Worm (Caenorhabditis elegans) whole organism, L4 larva: ENCODE data around the gene faah-2.
A peak's percentile ranks its signal among the peaks of the same experiment; 100 is the strongest.

ENCODE experiments used
- F26F4.8 ChIP-seq: fragments of 200-800 bp; sonication (Bioruptor generic); conservative IDR thresholded peaks from 2 replicates; pipeline ENCODE4 v1.3.6; 2022; ENCODE audit warnings: missing genetic modification characterization, missing compliant biosample characterization
- R02D3.7 ChIP-seq: fragments of 150-350 bp; sonication (generic microtip); optimal IDR thresholded peaks from 3 replicates; lab custom pipeline; 2014; ENCODE audit warnings: missing biosample characterization, missing genetic modification characterization
- Y105C5A.15 ChIP-seq: fragments of 200-800 bp; sonication (Bioruptor generic); IDR thresholded peaks from 2 replicates; pipeline ENCODE4 v1.3.6; 2022; ENCODE audit warnings: missing genetic modification characterization, missing compliant biosample characterization
- Y5F2A.4 ChIP-seq: fragments of 200-800 bp; sonication (Bioruptor generic); optimal IDR thresholded peaks from 2 replicates; lab custom pipeline; 2018; ENCODE audit warnings: mild to moderate bottlenecking, missing genetic modification characterization, missing compliant biosample characterization
- ZK546.5 ChIP-seq, 2 experiments: sonication (generic microtip); optimal IDR thresholded peaks; 2 replicates each; lab custom pipeline; 2017; ENCODE audit warnings: missing biosample characterization in 2 of 2, missing genetic modification characterization in 2 of 2
- ama-1 ChIP-seq: fragments of 150-350 bp; optimal IDR thresholded peaks from 2 replicates; lab custom pipeline; 2014; ENCODE audit warnings: inconsistent platforms, mixed read lengths
- ceh-82 ChIP-seq: sonication (generic microtip); optimal IDR thresholded peaks from 2 replicates; lab custom pipeline; 2017; ENCODE audit warnings: missing biosample characterization, missing genetic modification characterization
- cey-2 ChIP-seq: sonication (generic microtip); optimal IDR thresholded peaks from 3 replicates; lab custom pipeline; 2017; ENCODE audit warnings: missing genetic modification characterization, mild to moderate bottlenecking, missing compliant biosample characterization, antibody characterized with exemption, borderline replicate concordance; ENCODE audit not compliant: insufficient read depth
- daf-16 ChIP-seq, 3 experiments: sonication (generic microtip); optimal IDR thresholded peaks; 2 replicates each; lab custom pipeline; 2016 to 2017; ENCODE audit warnings: missing genetic modification characterization in 3 of 3, missing genetic modification reagents in 3 of 3, mild to moderate bottlenecking in 2 of 3, missing compliant biosample characterization in 2 of 3, missing biosample characterization in 1 of 3, moderate library complexity in 1 of 3
- dmd-6 ChIP-seq: fragments of 200-800 bp; sonication (Bioruptor generic); IDR thresholded peaks from 2 replicates; pipeline ENCODE4 v1.3.6; 2022; ENCODE audit warnings: missing genetic modification reagents, missing genetic modification characterization, missing compliant biosample characterization
- dmd-9 ChIP-seq: fragments of 200-800 bp; sonication (Bioruptor generic); IDR thresholded peaks from 2 replicates; pipeline ENCODE4 v1.3.6; 2022; ENCODE audit warnings: missing genetic modification reagents, missing genetic modification characterization, missing compliant biosample characterization
- dpl-1 ChIP-seq: fragments of 150-350 bp; optimal IDR thresholded peaks from 2 replicates; lab custom pipeline; 2014; ENCODE audit warnings: missing biosample characterization, missing genetic modification reagents, missing genetic modification characterization
- duxl-1 ChIP-seq: sonication (generic microtip); optimal IDR thresholded peaks from 2 replicates; lab custom pipeline; 2016; ENCODE audit warnings: mild to moderate bottlenecking, missing genetic modification characterization, moderate library complexity, missing compliant biosample characterization; ENCODE audit not compliant: poor library complexity
- dve-1 ChIP-seq: sonication (generic microtip); optimal IDR thresholded peaks from 2 replicates; lab custom pipeline; 2017; ENCODE audit warnings: antibody characterized with exemption, mild to moderate bottlenecking, missing genetic modification characterization, missing compliant biosample characterization; ENCODE audit not compliant: insufficient read depth
- fos-1 ChIP-seq: fragments of 150-350 bp; optimal IDR thresholded peaks from 2 replicates; lab custom pipeline; 2014; ENCODE audit warnings: missing biosample characterization, missing genetic modification characterization
- hif-1 ChIP-seq, 2 experiments: sonication (generic microtip); optimal IDR thresholded peaks; 2 replicates each; lab custom pipeline; 2016 to 2017; ENCODE audit warnings: missing compliant biosample characterization in 2 of 2, missing genetic modification characterization in 2 of 2, missing genetic modification reagents in 2 of 2, missing genotype in 2 of 2, mild to moderate bottlenecking in 1 of 2
- hlh-11 ChIP-seq: fragments of 200-800 bp; sonication (Bioruptor generic); optimal IDR thresholded peaks from 2 replicates; lab custom pipeline; 2018; ENCODE audit warnings: mild to moderate bottlenecking, missing genetic modification characterization, missing compliant biosample characterization
- lim-7 ChIP-seq: fragments of 200-800 bp; sonication (Bioruptor generic); IDR thresholded peaks from 2 replicates; pipeline ENCODE4 v1.3.6; 2022; ENCODE audit warnings: missing genetic modification characterization, missing compliant biosample characterization
- lin-1 ChIP-seq: fragments of 200-800 bp; sonication (Bioruptor generic); IDR thresholded peaks from 2 replicates; pipeline ENCODE4 v1.3.6; 2022; ENCODE audit warnings: missing genetic modification reagents, missing genetic modification characterization, missing compliant biosample characterization
- lin-13 ChIP-seq: fragments of 150-350 bp; optimal IDR thresholded peaks from 2 replicates; lab custom pipeline; 2014; ENCODE audit warnings: missing biosample characterization, missing genetic modification reagents, missing genetic modification characterization
- mdt-29 ChIP-seq: fragments of 200-800 bp; sonication (Bioruptor generic); IDR thresholded peaks from 2 replicates; pipeline ENCODE4 v1.3.6; 2022; ENCODE audit warnings: missing genetic modification reagents, missing genetic modification characterization, missing compliant biosample characterization
- mep-1 ChIP-seq: fragments of 150-350 bp; sonication (generic microtip); optimal IDR thresholded peaks from 3 replicates; lab custom pipeline; 2014; ENCODE audit warnings: missing biosample characterization, missing genetic modification characterization
- mes-2 ChIP-seq: sonication (generic microtip); optimal IDR thresholded peaks from 2 replicates; lab custom pipeline; 2016; ENCODE audit warnings: missing genotype, mild to moderate bottlenecking, missing genetic modification characterization, missing compliant biosample characterization; ENCODE audit not compliant: poor library complexity, severe bottlenecking
- nhr-102 ChIP-seq: sonication (generic microtip); optimal IDR thresholded peaks from 2 replicates; lab custom pipeline; 2016; ENCODE audit warnings: mild to moderate bottlenecking, missing genetic modification characterization, moderate library complexity, missing compliant biosample characterization
- nhr-111 ChIP-seq: fragments of 200-800 bp; sonication (Bioruptor generic); optimal IDR thresholded peaks from 2 replicates; lab custom pipeline; 2018; ENCODE audit warnings: mild to moderate bottlenecking, missing genetic modification characterization, missing compliant biosample characterization
- nhr-28 ChIP-seq: fragments of 150-350 bp; optimal IDR thresholded peaks from 2 replicates; lab custom pipeline; 2014; ENCODE audit warnings: missing biosample characterization, missing genetic modification characterization
- nhr-41 ChIP-seq: fragments of 200-800 bp; sonication (Bioruptor generic); IDR thresholded peaks from 2 replicates; pipeline ENCODE4 v1.3.6; 2022; ENCODE audit warnings: missing genetic modification reagents, missing genetic modification characterization, missing compliant biosample characterization
- nhr-77 ChIP-seq: fragments of 150-350 bp; optimal IDR thresholded peaks from 2 replicates; lab custom pipeline; 2014; ENCODE audit warnings: missing biosample characterization, missing genetic modification characterization
- pha-4 ChIP-seq, 2 experiments: fragments of 150-350 bp in 1 of 2; fragments of 200-800 bp in 1 of 2; sonication (Bioruptor generic) in 1 of 2; IDR thresholded peaks in 1 of 2; optimal IDR thresholded peaks in 1 of 2; 2 replicates each; pipeline versions ENCODE4 v1.3.6 to Lab custom; 2014 to 2022; ENCODE audit warnings: missing genetic modification characterization in 2 of 2, missing genetic modification reagents in 2 of 2, missing biosample characterization in 1 of 2, missing compliant biosample characterization in 1 of 2
- pqm-1 ChIP-seq: sonication (generic microtip); optimal IDR thresholded peaks from 2 replicates; lab custom pipeline; 2017; ENCODE audit warnings: missing biosample characterization, missing genetic modification characterization
- set-16 ChIP-seq: fragments of 200-800 bp; sonication (Bioruptor generic); IDR thresholded peaks from 2 replicates; pipeline ENCODE4 v1.3.6; 2022; ENCODE audit warnings: missing genetic modification reagents, missing genetic modification characterization, missing compliant biosample characterization
- skn-1 ChIP-seq: fragments of 150-350 bp; optimal IDR thresholded peaks from 2 replicates; lab custom pipeline; 2014; ENCODE audit warnings: missing biosample characterization, missing genetic modification characterization
- tag-97 ChIP-seq: fragments of 200-800 bp; sonication (Bioruptor generic); IDR thresholded peaks from 2 replicates; pipeline ENCODE4 v1.3.6; 2022; ENCODE audit warnings: missing genetic modification characterization, missing compliant biosample characterization
- unc-62 ChIP-seq, 3 experiments: fragments of 150-350 bp in 1 of 3; sonication (generic microtip); optimal IDR thresholded peaks in 2 of 3; peaks in 1 of 3; 1 replicate in 1 of 3; 2 replicates in 2 of 3; lab custom pipeline; 2014 to 2017; ENCODE audit warnings: missing biosample characterization in 3 of 3, missing genetic modification characterization in 3 of 3, missing genetic modification reagents in 3 of 3, missing genotype in 1 of 3
- zag-1 ChIP-seq: fragments of 150-350 bp; optimal IDR thresholded peaks from 2 replicates; lab custom pipeline; 2014; ENCODE audit warnings: missing biosample characterization, missing genetic modification characterization
- zfp-2 ChIP-seq: sonication (generic microtip); optimal IDR thresholded peaks from 2 replicates; lab custom pipeline; 2016; ENCODE audit warnings: mild to moderate bottlenecking, missing genetic modification characterization, missing compliant biosample characterization
- ztf-7 ChIP-seq: fragments of 150-350 bp; optimal IDR thresholded peaks from 2 replicates; lab custom pipeline; 2014; ENCODE audit warnings: missing biosample characterization, missing genetic modification characterization

The faah-2 gene

ce11 chrIV:8151721-8152120 is 524 bp upstream of the faah-2 start (continued):
- TF ChIP-seq dmd-6, result peak; percentile 88
- no peak for TF ChIP-seq pha-4 (GFP tag; IDR thresholded peaks at IDR 0.05; lab: Robert Waterston, UW)
- no peak for TF ChIP-seq pha-4 (tag; optimal IDR thresholded peaks at IDR 0.05; lab: Kevin White, UChicago)
- no peak for TF ChIP-seq F26F4.8 (GFP tag; lab: Robert Waterston, UW)
- no peak for TF ChIP-seq Y5F2A.4 (GFP tag; lab: Kevin White, UChicago)
- no peak for TF ChIP-seq fos-1 (tag; lab: Kevin White, UChicago)
- no peak for TF ChIP-seq R02D3.7 (tag; lab: Kevin White, UChicago)
- TF ChIP-seq nhr-77, result peak; percentile 52
- TF ChIP-seq ZK546.5 (tag; optimal IDR thresholded peaks at IDR 0.05; lab: Kevin White, UChicago), result no peak
- TF ChIP-seq mes-2 (tag; lab: Kevin White, UChicago), result peak; percentile 28
- peak; percentile 48 for TF ChIP-seq nhr-102
- TF ChIP-seq hif-1 (tag; optimal IDR thresholded peaks at IDR 0.05; lab: Kevin White, UChicago), result no peak
- peak; percentile 72 for TF ChIP-seq nhr-28 (tag; lab: Kevin White, UChicago)
- peak; percentile 40 for TF ChIP-seq mep-1 (tag; lab: Kevin White, UChicago)
- TF ChIP-seq ama-1 (lab: Kevin White, UChicago), result no peak
- no peak for TF ChIP-seq zag-1 (tag; lab: Kevin White, UChicago)
- TF ChIP-seq daf-16 (GFP tag; optimal IDR thresholded peaks at IDR 0.05; lab: Kevin White, UChicago), result peak in 1 of 2 experiments; percentile 41
- TF ChIP-seq daf-16 (tag; optimal IDR thresholded peaks at IDR 0.05; lab: Kevin White, UChicago), result peak; percentile 93
- TF ChIP-seq lin-13 (GFP tag; lab: Kevin White, UChicago), result no peak
- no peak for TF ChIP-seq skn-1 (tag; lab: Kevin White, UChicago)
- TF ChIP-seq ztf-7 (tag; lab: Kevin White, UChicago), result no peak
- no peak for TF ChIP-seq lim-7 (GFP tag; lab: Robert Waterston, UW)
- no peak for TF ChIP-seq tag-97 (GFP tag; lab: Robert Waterston, UW)
- peak; percentile 65; the same call in 1 of the 2 replicates for TF ChIP-seq lin-1
- TF ChIP-seq nhr-111 (GFP tag; lab: Kevin White, UChicago), result no peak

ce11 chrIV:8152688-8153087 is 443 bp downstream of the faah-2 start:
- no peak for TF ChIP-seq set-16
- no peak for TF ChIP-seq Y5F2A.4 (GFP tag; lab: Kevin White, UChicago)
- TF ChIP-seq hif-1 (tag; optimal IDR thresholded peaks at IDR 0.05; lab: Kevin White, UChicago), result no peak
- 0 out of 2 replicates have a peak, but pooled peaks have one; percentile 9 for TF ChIP-seq dmd-6
- TF ChIP-seq Y105C5A.15 (GFP tag; lab: Robert Waterston, UW), result no peak
- TF ChIP-seq lin-13 (GFP tag; lab: Kevin White, UChicago), result no peak
- TF ChIP-seq daf-16 (GFP tag; optimal IDR thresholded peaks at IDR 0.05; lab: Kevin White, UChicago), result no peak
- peak; percentile 49 for TF ChIP-seq daf-16 (tag; optimal IDR thresholded peaks at IDR 0.05; lab: Kevin White, UChicago)
- TF ChIP-seq duxl-1 (tag; lab: Kevin White, UChicago), result no peak
- TF ChIP-seq zfp-2 (tag; lab: Kevin White, UChicago), result no peak
- no peak for TF ChIP-seq cey-2
- TF ChIP-seq hlh-11 (tag; lab: Kevin White, UChicago), result peak; percentile 11
- peak; percentile 54 for TF ChIP-seq pqm-1
- no peak for TF ChIP-seq nhr-111 (GFP tag; lab: Kevin White, UChicago)
- no peak for TF ChIP-seq dpl-1 (GFP tag; lab: Kevin White, UChicago)
- no peak for TF ChIP-seq mdt-29 (GFP tag; lab: Robert Waterston, UW)
- TF ChIP-seq dmd-9 (GFP tag; lab: Robert Waterston, UW), result no peak
- peak; percentile 53 for TF ChIP-seq nhr-28 (tag; lab: Kevin White, UChicago)
- TF ChIP-seq nhr-41, result no peak
- peak; percentile 21 for TF ChIP-seq dve-1 (tag; lab: Kevin White, UChicago)

DNA sequence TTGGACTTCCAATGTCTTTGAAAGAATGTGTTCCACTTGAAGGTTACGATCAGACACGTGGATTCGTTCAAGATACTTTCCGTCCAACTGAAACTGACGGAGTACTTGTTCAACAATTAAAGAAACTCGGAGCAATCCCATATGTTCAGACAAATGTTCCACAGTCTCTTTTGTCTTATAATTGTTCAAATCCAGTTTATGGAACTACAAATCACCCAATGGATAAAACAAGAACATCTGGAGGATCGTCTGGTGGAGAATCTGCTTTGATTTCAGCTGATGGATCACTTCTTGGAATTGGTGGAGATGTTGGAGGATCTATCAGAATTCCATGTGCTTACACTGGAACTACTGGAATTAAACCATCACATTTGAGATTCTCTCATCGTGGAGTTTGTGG is 918 bp downstream of the faah-2 start:
- no peak for TF ChIP-seq ceh-82 (tag; lab: Kevin White, UChicago)
- peak in 1 of 2 experiments; percentile 93 for TF ChIP-seq unc-62 (GFP tag; optimal IDR thresholded peaks at IDR 0.05 in 1 of 2; lab: Kevin White, UChicago)
- TF ChIP-seq unc-62 (tag; optimal IDR thresholded peaks at IDR 0.05; lab: Kevin White, UChicago), result no peak
